Worm (Caenorhabditis elegans) whole organism, L2 larva: ENCODE results near the gene dcar-1.
"Not testable (repeated sequence)": the region's sequence is repeated elsewhere in the genome, so short reads cannot be mapped to it uniquely, and the experiment has no call there.

Experiments
- alr-1 ChIP-seq: fragments of 150-350 bp; optimal IDR thresholded peaks from 2 replicates; lab custom pipeline; 2014; ENCODE audit warnings: missing biosample characterization, missing genetic modification characterization
- lin-11 ChIP-seq: fragments of 150-350 bp; sonication (generic microtip); optimal IDR thresholded peaks from 2 replicates; lab custom pipeline; 2014; ENCODE audit warnings: missing biosample characterization, missing genetic modification characterization, inconsistent platforms, mixed read lengths
- lin-13 ChIP-seq: fragments of 150-350 bp; optimal IDR thresholded peaks from 2 replicates; lab custom pipeline; 2014; ENCODE audit warnings: missing biosample characterization, missing genetic modification reagents, missing genetic modification characterization
- lin-39 ChIP-seq: fragments of 150-350 bp; optimal IDR thresholded peaks from 2 replicates; lab custom pipeline; 2014; ENCODE audit warnings: missing biosample characterization, missing genetic modification reagents, missing genetic modification characterization
- unc-62 ChIP-seq: fragments of 150-350 bp; optimal IDR thresholded peaks from 2 replicates; lab custom pipeline; 2014; ENCODE audit warnings: missing biosample characterization, missing genetic modification reagents, missing genetic modification characterization

- not testable (repeated sequence) for TF ChIP-seq lin-39; lin-13 (GFP tag; lab: Kevin White, UChicago); alr-1 (tag; lab: Kevin White, UChicago); lin-11 (tag; lab: Kevin White, UChicago); unc-62 (GFP tag; lab: Kevin White, UChicago)
These were observed 44.8 kb upstream of the dcar-1 start, which contains the start of gene Y59A8A.8 for ce11 chrV:17865309-17865708.
